Fruit fly (Drosophila melanogaster): ENCODE measurements around the gene CG45064.

dm6 chrX:14837983-14838382, 44.4 kb downstream of the CG45064 start, which contains the start of gene Grx5:
- TF ChIP-seq psq (optimal IDR thresholded peaks at IDR 0.05): no peak
- TF ChIP-seq Sin3A (optimal IDR thresholded peaks at IDR 0.05): no peak
- TF ChIP-seq h (optimal IDR thresholded peaks at IDR 0.05): no peak
- no peak for TF ChIP-seq ttk (optimal IDR thresholded peaks at IDR 0.05)
- TF ChIP-seq Myc (optimal IDR thresholded peaks at IDR 0.05): no peak

Measured in Kc167 (cell line).